Worm (Caenorhabditis elegans) whole organism, young adult: ENCODE measurements around the gene F33C8.2.

Experiments used
- B0019.2 ChIP-seq: fragments of 200-800 bp; sonication (Bioruptor generic); conservative IDR thresholded peaks from 2 replicates; pipeline ENCODE4 v1.3.6; 2022; ENCODE audit warnings: missing genetic modification reagents, missing genetic modification characterization, missing compliant biosample characterization
- B0035.1 ChIP-seq: sonication (generic microtip); optimal IDR thresholded peaks from 2 replicates; lab custom pipeline; 2016; ENCODE audit warnings: missing genetic modification characterization, mild to moderate bottlenecking, missing compliant biosample characterization, missing genotype, missing genetic modification reagents
- C06A6.2 ChIP-seq: fragments of 200-800 bp; sonication (Bioruptor generic); conservative IDR thresholded peaks from 2 replicates; pipeline ENCODE4 v1.3.6; 2022; ENCODE audit warnings: missing genetic modification characterization, missing compliant biosample characterization
- F10E7.11 ChIP-seq: sonication (generic microtip); optimal IDR thresholded peaks from 2 replicates; lab custom pipeline; 2017; ENCODE audit warnings: mild to moderate bottlenecking, missing genetic modification characterization, moderate library complexity, missing compliant biosample characterization
- F37B4.10 ChIP-seq: fragments of 200-800 bp; sonication (Bioruptor generic); IDR thresholded peaks from 2 replicates; pipeline ENCODE4 v1.3.6; 2022; ENCODE audit warnings: missing genetic modification characterization, missing compliant biosample characterization
- F39B2.1 ChIP-seq: fragments of 200-800 bp; sonication (Bioruptor generic); IDR thresholded peaks from 2 replicates; pipeline ENCODE4 v1.3.6; 2022; ENCODE audit warnings: missing genetic modification reagents, missing genetic modification characterization, missing compliant biosample characterization
- F55B11.4 ChIP-seq: sonication (generic microtip); optimal IDR thresholded peaks from 2 replicates; lab custom pipeline; 2016; ENCODE audit warnings: missing compliant biosample characterization, missing genetic modification characterization, borderline replicate concordance; ENCODE audit not compliant: insufficient read depth
- K11D2.4 ChIP-seq: fragments of 200-800 bp; sonication (Bioruptor generic); IDR thresholded peaks from 2 replicates; pipeline ENCODE4 v1.3.6; 2022; ENCODE audit warnings: missing genetic modification reagents, missing genetic modification characterization, missing compliant biosample characterization
- K12H6.12 ChIP-seq: fragments of 200-800 bp; sonication (Bioruptor generic); optimal IDR thresholded peaks from 2 replicates; lab custom pipeline; 2018; ENCODE audit warnings: mild to moderate bottlenecking, missing genetic modification characterization, missing compliant biosample characterization
- Y53G8AR.9 ChIP-seq: fragments of 200-800 bp; sonication (Bioruptor generic); conservative IDR thresholded peaks from 2 replicates; pipeline ENCODE4 v1.3.6; 2022; ENCODE audit warnings: missing genetic modification reagents, missing genetic modification characterization, missing compliant biosample characterization
- Y95B8A.8 ChIP-seq: fragments of 200-800 bp; sonication (Bioruptor generic); IDR thresholded peaks from 2 replicates; pipeline ENCODE4 v1.3.6; 2022; ENCODE audit warnings: missing genetic modification reagents, missing genetic modification characterization, missing compliant biosample characterization
- aptf-3 ChIP-seq: fragments of 200-800 bp; sonication (Bioruptor generic); IDR thresholded peaks from 2 replicates; pipeline ENCODE4 v1.3.6; 2022; ENCODE audit warnings: missing genetic modification characterization, missing compliant biosample characterization
- atf-7 ChIP-seq: sonication (generic microtip); optimal IDR thresholded peaks from 2 replicates; lab custom pipeline; 2017; ENCODE audit warnings: mild to moderate bottlenecking, missing genetic modification characterization, missing compliant biosample characterization
- attf-3 ChIP-seq: fragments of 200-800 bp; sonication (Bioruptor generic); conservative IDR thresholded peaks from 2 replicates; pipeline ENCODE4 v1.3.6; 2022; ENCODE audit warnings: missing genetic modification reagents, missing genetic modification characterization, missing compliant biosample characterization
- cebp-1 ChIP-seq, 2 experiments: fragments of 200-800 bp in 1 of 2; sonication (Bioruptor generic) in 1 of 2; sonication (generic microtip) in 1 of 2; IDR thresholded peaks in 1 of 2; optimal IDR thresholded peaks in 1 of 2; 2 replicates each; pipeline versions ENCODE4 v1.3.6 to Lab custom; 2017 to 2022; ENCODE audit warnings: missing compliant biosample characterization in 2 of 2, missing genetic modification characterization in 2 of 2, mild to moderate bottlenecking in 1 of 2, missing genetic modification reagents in 1 of 2, moderate library complexity in 1 of 2
- ceh-27 ChIP-seq: fragments of 200-800 bp; sonication (Bioruptor generic); optimal IDR thresholded peaks from 2 replicates; lab custom pipeline; 2018; ENCODE audit warnings: mild to moderate bottlenecking, missing genetic modification characterization, moderate library complexity, missing compliant biosample characterization
- ceh-79 ChIP-seq: sonication (generic microtip); optimal IDR thresholded peaks from 2 replicates; lab custom pipeline; 2017; ENCODE audit warnings: mild to moderate bottlenecking, missing genetic modification characterization, missing compliant biosample characterization
- ceh-91 ChIP-seq: fragments of 200-800 bp; sonication (Bioruptor generic); IDR thresholded peaks from 2 replicates; pipeline ENCODE4 v1.3.6; 2022; ENCODE audit warnings: missing genetic modification reagents, missing genetic modification characterization, missing compliant biosample characterization
- chd-7 ChIP-seq: sonication (generic microtip); optimal IDR thresholded peaks from 2 replicates; lab custom pipeline; 2016; ENCODE audit warnings: mild to moderate bottlenecking, missing genetic modification characterization, moderate library complexity, missing compliant biosample characterization
- dox-1 ChIP-seq: fragments of 200-800 bp; sonication (Bioruptor generic); IDR thresholded peaks from 2 replicates; pipeline ENCODE4 v1.3.6; 2022; ENCODE audit warnings: missing genetic modification reagents, missing genetic modification characterization, missing compliant biosample characterization
- egl-18 ChIP-seq: fragments of 200-800 bp; sonication (Bioruptor generic); IDR thresholded peaks from 2 replicates; pipeline ENCODE4 v1.3.6; 2022; ENCODE audit warnings: missing genetic modification reagents, missing genetic modification characterization, missing compliant biosample characterization
- egrh-3 ChIP-seq: fragments of 200-800 bp; sonication (Bioruptor generic); IDR thresholded peaks from 2 replicates; pipeline ENCODE4 v1.3.6; 2022; ENCODE audit warnings: missing genetic modification reagents, missing genetic modification characterization, missing compliant biosample characterization
- ekl-4 ChIP-seq: fragments of 200-800 bp; sonication (Bioruptor generic); IDR thresholded peaks from 2 replicates; pipeline ENCODE4 v1.3.6; 2022; ENCODE audit warnings: missing genetic modification reagents, missing genetic modification characterization, missing compliant biosample characterization
- fkh-3 ChIP-seq: sonication (generic microtip); optimal IDR thresholded peaks from 2 replicates; lab custom pipeline; 2016; ENCODE audit warnings: mild to moderate bottlenecking, missing genetic modification characterization, missing compliant biosample characterization
- let-607 ChIP-seq, 2 experiments: fragments of 200-800 bp in 1 of 2; sonication (Bioruptor generic) in 1 of 2; sonication (generic microtip) in 1 of 2; optimal IDR thresholded peaks; 2 replicates each; lab custom pipeline; 2016 to 2018; ENCODE audit warnings: mild to moderate bottlenecking in 2 of 2, missing compliant biosample characterization in 2 of 2, missing genetic modification characterization in 2 of 2, moderate library complexity in 2 of 2, missing genotype in 1 of 2
- lir-1 ChIP-seq: fragments of 200-800 bp; sonication (Bioruptor generic); conservative IDR thresholded peaks from 2 replicates; pipeline ENCODE4 v1.3.6; 2022; ENCODE audit warnings: missing genetic modification reagents, missing genetic modification characterization, missing compliant biosample characterization
- madf-10 ChIP-seq: sonication (generic microtip); optimal IDR thresholded peaks from 2 replicates; lab custom pipeline; 2016; ENCODE audit warnings: mild to moderate bottlenecking, missing genetic modification characterization, missing compliant biosample characterization
- madf-8 ChIP-seq: fragments of 200-800 bp; sonication (Bioruptor generic); conservative IDR thresholded peaks from 2 replicates; pipeline ENCODE4 v1.3.6; 2022; ENCODE audit warnings: missing genetic modification reagents, missing genetic modification characterization, missing compliant biosample characterization
- mcd-1 ChIP-seq: fragments of 200-800 bp; sonication (Bioruptor generic); IDR thresholded peaks from 2 replicates; pipeline ENCODE4 v1.3.6; 2022; ENCODE audit warnings: missing genetic modification reagents, missing genetic modification characterization, missing compliant biosample characterization
- nfyb-1 ChIP-seq: fragments of 200-800 bp; sonication (Bioruptor generic); IDR thresholded peaks from 2 replicates; pipeline ENCODE4 v1.3.6; 2022; ENCODE audit warnings: missing genetic modification reagents, missing genetic modification characterization, missing compliant biosample characterization
- nhr-80 ChIP-seq: sonication (generic microtip); optimal IDR thresholded peaks from 2 replicates; lab custom pipeline; 2016; ENCODE audit warnings: missing genetic modification characterization, missing compliant biosample characterization
- nhr-90 ChIP-seq: sonication (generic microtip); optimal IDR thresholded peaks from 2 replicates; lab custom pipeline; 2016; ENCODE audit warnings: missing genotype, mild to moderate bottlenecking, missing genetic modification characterization, missing compliant biosample characterization
- pha-4 ChIP-seq: fragments of 150-350 bp; sonication (generic microtip); optimal IDR thresholded peaks from 2 replicates; lab custom pipeline; 2014; ENCODE audit warnings: missing biosample characterization, missing genetic modification reagents, missing genetic modification characterization
- rec-8 ChIP-seq, 2 experiments: sonication (generic microtip); optimal IDR thresholded peaks; 2 replicates each; lab custom pipeline; 2016; ENCODE audit warnings: mild to moderate bottlenecking in 2 of 2, missing genetic modification characterization in 2 of 2, missing genetic modification reagents in 2 of 2, missing genotype in 2 of 2, missing biosample characterization in 1 of 2, missing compliant biosample characterization in 1 of 2, moderate library complexity in 1 of 2
- sea-2 ChIP-seq: fragments of 200-800 bp; sonication (Bioruptor generic); IDR thresholded peaks from 2 replicates; pipeline ENCODE4 v1.3.6; 2022; ENCODE audit warnings: missing genetic modification characterization, missing compliant biosample characterization
- snpc-3.4 ChIP-seq: sonication (generic microtip); optimal IDR thresholded peaks from 2 replicates; lab custom pipeline; 2017; ENCODE audit warnings: missing genetic modification characterization, mild to moderate bottlenecking, missing compliant biosample characterization, antibody characterized with exemption, moderate library complexity, missing genotype, missing genetic modification reagents
- snpc-4 ChIP-seq, 5 experiments: fragments of 150-350 bp in 1 of 5; sonication (generic microtip) in 4 of 5; optimal IDR thresholded peaks; 2 replicates each; lab custom pipeline; 2014 to 2018; ENCODE audit warnings: missing genetic modification characterization in 5 of 5, missing biosample characterization in 3 of 5, antibody characterized with exemption in 2 of 5, mild to moderate bottlenecking in 2 of 5, missing compliant biosample characterization in 2 of 5, missing genotype in 2 of 5, moderate library complexity in 2 of 5, missing genetic modification reagents in 1 of 5
- somi-1 ChIP-seq: fragments of 200-800 bp; sonication (Bioruptor generic); optimal IDR thresholded peaks from 2 replicates; lab custom pipeline; 2018; ENCODE audit warnings: mild to moderate bottlenecking, missing genetic modification characterization, missing compliant biosample characterization
- tbp1 ChIP-seq: fragments of 200-800 bp; sonication (Bioruptor generic); optimal IDR thresholded peaks from 2 replicates; lab custom pipeline; 2018; ENCODE audit warnings: mild to moderate bottlenecking, missing genetic modification characterization, missing compliant biosample characterization
- tlf-1 ChIP-seq: fragments of 200-800 bp; sonication (Bioruptor generic); optimal IDR thresholded peaks from 2 replicates; lab custom pipeline; 2018; ENCODE audit warnings: mild to moderate bottlenecking, missing genetic modification characterization, missing compliant biosample characterization
- unc-62 ChIP-seq: fragments of 150-350 bp; optimal IDR thresholded peaks from 2 replicates; lab custom pipeline; 2014; ENCODE audit warnings: missing biosample characterization, missing genetic modification reagents, missing genetic modification characterization
- xnd-1 ChIP-seq: sonication (generic microtip); optimal IDR thresholded peaks from 2 replicates; lab custom pipeline; 2016; ENCODE audit warnings: missing genotype, missing genetic modification reagents, missing genetic modification characterization, missing compliant biosample characterization
- zfh-2 ChIP-seq: fragments of 200-800 bp; sonication (Bioruptor generic); conservative IDR thresholded peaks from 2 replicates; pipeline ENCODE4 v1.3.6; 2022; ENCODE audit warnings: missing genetic modification reagents, missing genetic modification characterization, missing compliant biosample characterization

F33C8.2 gene

DNA sequence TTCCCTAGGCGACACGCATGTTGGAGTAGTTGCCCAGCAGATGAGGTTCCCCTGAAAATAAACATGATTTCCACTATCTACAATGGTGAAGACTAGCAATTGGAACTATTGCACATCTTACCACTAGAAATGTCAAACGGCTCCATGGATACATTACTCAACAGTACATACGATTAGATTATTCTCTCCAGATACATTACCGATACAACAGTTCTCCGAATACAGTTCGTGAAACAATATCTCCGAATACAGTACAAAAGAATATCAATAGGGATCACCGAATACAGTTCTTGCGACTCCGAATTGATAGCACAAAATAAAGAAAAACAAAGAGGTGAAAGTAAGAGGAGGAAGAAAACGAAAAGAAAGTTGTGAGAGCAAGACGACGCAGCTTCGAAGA, 22.6 kb downstream of the F33C8.2 start, which contains the start of gene C05G5.7 (continued):
- TF ChIP-seq mcd-1 (GFP tag; lab: Robert Waterston, UW) (no peak), aptf-3 (no peak), attf-3 (GFP tag; lab: Robert Waterston, UW) (no peak), rec-8 (tag; optimal IDR thresholded peaks at IDR 0.05; lab: Kevin White, UChicago) (no peak)

DNA sequence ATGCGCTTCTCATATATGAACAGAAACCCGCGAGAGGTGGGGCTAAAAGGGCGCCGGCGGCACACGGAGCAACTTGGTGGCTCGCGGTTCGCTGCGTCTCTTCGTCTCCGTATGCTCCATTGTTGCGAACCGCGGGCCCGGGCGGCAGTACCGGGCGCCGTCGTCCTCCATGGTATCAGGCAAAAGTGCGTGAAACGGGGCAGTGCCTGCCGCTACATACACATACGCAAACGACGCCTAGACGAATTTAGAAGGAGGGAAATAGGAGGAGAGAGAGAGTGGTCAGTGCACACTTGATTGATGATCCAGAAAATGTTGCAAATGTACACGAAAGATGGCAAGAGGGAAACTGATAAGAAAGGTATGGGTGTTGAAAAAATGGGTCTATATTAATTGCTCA, 23.3 kb downstream of the F33C8.2 start:
- TF ChIP-seq snpc-4 (GFP tag; optimal IDR thresholded peaks at IDR 0.05; lab: Kevin White, UChicago) (no peak), snpc-4 (tag; optimal IDR thresholded peaks at IDR 0.05; lab: Kevin White, UChicago) (peak in 3 of 4 experiments; percentile 15 to 67 (median 57)), fkh-3 (no peak), F10E7.11 (tag; lab: Kevin White, UChicago) (no peak), chd-7 (tag; lab: Kevin White, UChicago) (no peak), sea-2 (GFP tag; lab: Robert Waterston, UW) (no peak), dox-1 (GFP tag; lab: Robert Waterston, UW) (no peak), Y95B8A.8 (GFP tag; lab: Robert Waterston, UW) (no peak), nhr-90 (tag; lab: Kevin White, UChicago) (no peak), egrh-3 (GFP tag; lab: Robert Waterston, UW) (peak; percentile 79), zfh-2 (peak; percentile 89), nhr-80 (tag; lab: Kevin White, UChicago) (peak; percentile 63), snpc-3.4 (tag; lab: Kevin White, UChicago) (no peak), ceh-27 (no peak), K11D2.4 (GFP tag; lab: Robert Waterston, UW) (no peak), unc-62 (GFP tag; lab: Kevin White, UChicago) (no peak)

DNA sequence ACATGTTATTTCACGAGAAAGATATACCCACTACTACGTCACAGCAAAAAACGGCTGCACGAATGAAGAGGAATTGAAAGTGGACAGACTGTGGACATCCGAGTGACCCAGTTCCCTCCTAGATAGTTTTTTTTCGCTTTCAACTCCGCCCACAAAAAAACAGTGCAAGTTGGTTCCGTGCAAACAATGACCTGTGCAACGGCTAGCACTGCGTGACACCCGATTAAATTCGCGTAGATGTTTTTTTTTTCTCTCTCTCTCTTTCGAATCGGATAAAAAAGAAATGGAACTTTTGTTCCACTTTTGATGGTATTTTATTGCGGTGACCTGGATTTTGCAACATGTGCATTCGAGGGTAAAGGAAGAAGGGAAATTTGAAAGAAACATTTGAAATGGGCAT, 24.0 kb downstream of the F33C8.2 start:
- TF ChIP-seq nhr-90 (tag; lab: Kevin White, UChicago) (no peak), ceh-79 (no peak), ceh-91 (GFP tag; lab: Robert Waterston, UW) (no peak), atf-7 (no peak), madf-8 (no peak), let-607 (tag; optimal IDR thresholded peaks at IDR 0.05; lab: Kevin White, UChicago) (no peak), F39B2.1 (GFP tag; lab: Robert Waterston, UW) (no peak), F37B4.10 (GFP tag; lab: Robert Waterston, UW) (no peak), ekl-4 (GFP tag; lab: Robert Waterston, UW) (no peak), pha-4 (no peak), nfyb-1 (GFP tag; lab: Robert Waterston, UW) (no peak), attf-3 (GFP tag; lab: Robert Waterston, UW) (no peak), B0019.2 (GFP tag; lab: Robert Waterston, UW) (no peak)

ce11 chrX:14746948-14747347, 25.8 kb downstream of the F33C8.2 start, which contains the start of gene C05G5.2:
C05G5.2 (plus strand) TSS chrX:14747303.
- TF ChIP-seq madf-10 (peak; percentile 64), ceh-79 (no peak), tlf-1 (GFP tag; lab: Kevin White, UChicago) (peak; percentile 26), somi-1 (GFP tag; lab: Kevin White, UChicago) (no peak), F55B11.4 (no peak), xnd-1 (tag; lab: Kevin White, UChicago) (no peak), egl-18 (0 out of 2 replicates have a peak, but pooled peaks have one; percentile 60), lir-1 (no peak), K12H6.12 (peak; percentile 84), dox-1 (GFP tag; lab: Robert Waterston, UW) (peak; percentile 95), B0035.1 (no peak), tbp1 (GFP tag; lab: Kevin White, UChicago) (peak; percentile 62), egrh-3 (GFP tag; lab: Robert Waterston, UW) (peak; percentile 57), cebp-1 (GFP tag; IDR thresholded peaks at IDR 0.05; lab: Robert Waterston, UW) (peak; percentile 99), cebp-1 (tag; optimal IDR thresholded peaks at IDR 0.05; lab: Kevin White, UChicago) (peak; percentile 100), let-607 (tag; optimal IDR thresholded peaks at IDR 0.05; lab: Kevin White, UChicago) (peak; percentile 66 to 75), C06A6.2 (GFP tag; lab: Robert Waterston, UW) (no peak; the same call in 1 of the 2 replicates), Y53G8AR.9 (GFP tag; lab: Robert Waterston, UW) (peak; percentile 41; the same call in 1 of the 2 replicates)
